Worm (Caenorhabditis elegans) whole organism, mixed stage, embryonic: ENCODE measurements around the gene T07H3.7.

Source experiments
- bed-3 ChIP-seq: fragments of 200-800 bp; sonication (Bioruptor generic); optimal IDR thresholded peaks from 3 replicates; lab custom pipeline; 2018; ENCODE audit warnings: mild to moderate bottlenecking, missing genetic modification characterization, moderate library complexity, missing compliant biosample characterization
- blmp-1 ChIP-seq: fragments of 150-350 bp; optimal IDR thresholded peaks from 2 replicates; lab custom pipeline; 2014; ENCODE audit warnings: missing biosample characterization, missing genetic modification characterization
- ceh-39 ChIP-seq: fragments of 150-350 bp; optimal IDR thresholded peaks from 2 replicates; lab custom pipeline; 2014; ENCODE audit warnings: missing biosample characterization, missing genetic modification characterization
- ceh-83 ChIP-seq: fragments of 200-800 bp; sonication (Bioruptor generic); optimal IDR thresholded peaks from 2 replicates; lab custom pipeline; 2018; ENCODE audit warnings: mild to moderate bottlenecking, missing genetic modification characterization, missing compliant biosample characterization
- ces-1 ChIP-seq: fragments of 150-350 bp; optimal IDR thresholded peaks from 2 replicates; lab custom pipeline; 2014; ENCODE audit warnings: missing biosample characterization, missing genetic modification reagents, missing genetic modification characterization
- drap-1 ChIP-seq: fragments of 200-800 bp; sonication (Bioruptor generic); optimal IDR thresholded peaks from 3 replicates; lab custom pipeline; 2018; ENCODE audit warnings: mild to moderate bottlenecking, missing genetic modification characterization, missing compliant biosample characterization
- elt-1 ChIP-seq: sonication (generic microtip); optimal IDR thresholded peaks from 2 replicates; lab custom pipeline; 2017; ENCODE audit warnings: missing genetic modification characterization, mild to moderate bottlenecking, missing compliant biosample characterization, antibody characterized with exemption, moderate library complexity, borderline replicate concordance; ENCODE audit not compliant: insufficient read depth
- elt-3 ChIP-seq: fragments of 150-350 bp; optimal IDR thresholded peaks from 2 replicates; lab custom pipeline; 2014; ENCODE audit warnings: missing biosample characterization, missing genetic modification characterization
- flh-1 ChIP-seq: fragments of 200-800 bp; sonication (Bioruptor generic); optimal IDR thresholded peaks from 2 replicates; lab custom pipeline; 2018; ENCODE audit warnings: mild to moderate bottlenecking, missing genetic modification characterization, moderate library complexity, missing compliant biosample characterization
- ham-2 ChIP-seq: fragments of 200-800 bp; sonication (Bioruptor generic); optimal IDR thresholded peaks from 2 replicates; lab custom pipeline; 2018; ENCODE audit warnings: mild to moderate bottlenecking, missing genetic modification characterization, missing compliant biosample characterization
- hlh-1 ChIP-seq: fragments of 150-350 bp; optimal IDR thresholded peaks from 2 replicates; lab custom pipeline; 2014; ENCODE audit warnings: missing biosample characterization, missing genetic modification reagents, missing genetic modification characterization
- lin-13 ChIP-seq: fragments of 150-350 bp; optimal IDR thresholded peaks from 2 replicates; lab custom pipeline; 2014; ENCODE audit warnings: missing biosample characterization, missing genetic modification characterization
- lin-32 ChIP-seq: fragments of 200-800 bp; sonication (Bioruptor generic); optimal IDR thresholded peaks from 2 replicates; lab custom pipeline; 2018; ENCODE audit warnings: mild to moderate bottlenecking, missing genetic modification characterization, missing compliant biosample characterization
- lsy-2 ChIP-seq: fragments of 150-350 bp; optimal IDR thresholded peaks from 2 replicates; lab custom pipeline; 2014; ENCODE audit warnings: missing biosample characterization, missing genetic modification characterization
- mab-5 ChIP-seq: fragments of 150-350 bp; optimal IDR thresholded peaks from 2 replicates; lab custom pipeline; 2014; ENCODE audit warnings: missing biosample characterization, missing genetic modification characterization
- mep-1 ChIP-seq: fragments of 150-350 bp; optimal IDR thresholded peaks from 2 replicates; lab custom pipeline; 2017; ENCODE audit warnings: missing biosample characterization, missing genetic modification reagents, missing genetic modification characterization, inconsistent platforms
- mls-2 ChIP-seq: sonication (generic microtip); optimal IDR thresholded peaks from 2 replicates; lab custom pipeline; 2016; ENCODE audit warnings: mild to moderate bottlenecking, missing genetic modification characterization, moderate library complexity, missing compliant biosample characterization
- nhr-12 ChIP-seq: fragments of 150-350 bp; optimal IDR thresholded peaks from 2 replicates; lab custom pipeline; 2014; ENCODE audit warnings: missing biosample characterization, missing genetic modification characterization
- nhr-2 ChIP-seq: fragments of 150-350 bp; optimal IDR thresholded peaks from 2 replicates; lab custom pipeline; 2014; ENCODE audit warnings: missing biosample characterization, missing genetic modification characterization
- nhr-237 ChIP-seq: fragments of 150-350 bp; optimal IDR thresholded peaks from 2 replicates; lab custom pipeline; 2014; ENCODE audit warnings: missing biosample characterization, missing genetic modification characterization
- nhr-28 ChIP-seq: fragments of 150-350 bp; optimal IDR thresholded peaks from 2 replicates; lab custom pipeline; 2014; ENCODE audit warnings: missing biosample characterization, missing genetic modification characterization
- nhr-76 ChIP-seq: sonication (generic microtip); optimal IDR thresholded peaks from 2 replicates; lab custom pipeline; 2017; ENCODE audit warnings: missing biosample characterization, missing genetic modification characterization
- pha-4 ChIP-seq: fragments of 150-350 bp; optimal IDR thresholded peaks from 2 replicates; lab custom pipeline; 2018; ENCODE audit warnings: missing biosample characterization, missing genetic modification reagents, missing genetic modification characterization
- sem-2 ChIP-seq: fragments of 200-800 bp; sonication (Bioruptor generic); optimal IDR thresholded peaks from 2 replicates; lab custom pipeline; 2018; ENCODE audit warnings: mild to moderate bottlenecking, missing genetic modification characterization, missing compliant biosample characterization
- snpc-4 ChIP-seq: fragments of 150-350 bp; optimal IDR thresholded peaks from 2 replicates; lab custom pipeline; 2014; ENCODE audit warnings: missing biosample characterization, missing genetic modification characterization
- sptf-1 ChIP-seq: sonication (generic microtip); optimal IDR thresholded peaks from 2 replicates; lab custom pipeline; 2017; ENCODE audit warnings: mild to moderate bottlenecking, missing genetic modification characterization, moderate library complexity, missing compliant biosample characterization
- tbx-8 ChIP-seq: fragments of 200-800 bp; sonication (Bioruptor generic); optimal IDR thresholded peaks from 2 replicates; lab custom pipeline; 2018; ENCODE audit warnings: mild to moderate bottlenecking, missing genetic modification characterization, moderate library complexity, missing compliant biosample characterization
- unc-120 ChIP-seq: sonication (generic microtip); optimal IDR thresholded peaks from 2 replicates; lab custom pipeline; 2017; ENCODE audit warnings: missing genetic modification characterization, missing compliant biosample characterization; ENCODE audit not compliant: poor library complexity, severe bottlenecking
- unc-62 ChIP-seq: fragments of 150-350 bp; optimal IDR thresholded peaks from 2 replicates; lab custom pipeline; 2014; ENCODE audit warnings: missing biosample characterization, missing genetic modification reagents, missing genetic modification characterization
- ztf-11 ChIP-seq: fragments of 150-350 bp; optimal IDR thresholded peaks from 2 replicates; lab custom pipeline; 2014; ENCODE audit warnings: missing biosample characterization, missing genetic modification characterization

Gene T07H3.7

DNA sequence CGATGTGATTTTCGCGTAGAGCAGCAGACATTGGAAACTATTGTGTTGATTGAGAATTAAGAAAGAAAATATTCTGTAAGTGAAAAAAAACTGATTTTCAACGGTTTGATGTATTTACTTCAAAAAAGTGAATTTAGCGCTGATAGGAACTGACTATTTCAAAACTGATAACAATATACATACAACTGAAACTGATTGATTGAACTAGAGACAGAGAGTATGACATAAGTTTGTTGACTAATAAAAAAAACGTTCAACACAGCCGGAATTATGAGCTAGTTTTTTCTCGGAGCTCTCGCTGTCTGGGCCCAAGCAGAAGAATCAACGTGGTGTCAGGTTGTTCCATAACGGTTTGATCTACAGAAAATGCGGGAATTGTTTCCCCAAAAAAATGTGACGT, 24.2 kb upstream of the T07H3.7 start, which contains the start of gene fbxa-164:
TSS of gene fbxa-164 (minus strand) at position 101 of the 400 bp plus-strand sequence.
- TF ChIP-seq elt-3 = no peak
- no peak for TF ChIP-seq sem-2 (GFP tag; lab: Kevin White, UChicago)
- no peak for TF ChIP-seq mls-2 (tag; lab: Kevin White, UChicago)
- TF ChIP-seq ztf-11 = no peak
- no peak for TF ChIP-seq ceh-39
- TF ChIP-seq unc-120 (tag; lab: Kevin White, UChicago) = no peak
- TF ChIP-seq nhr-2 (tag; lab: Kevin White, UChicago) = no peak
- no peak for TF ChIP-seq drap-1

DNA sequence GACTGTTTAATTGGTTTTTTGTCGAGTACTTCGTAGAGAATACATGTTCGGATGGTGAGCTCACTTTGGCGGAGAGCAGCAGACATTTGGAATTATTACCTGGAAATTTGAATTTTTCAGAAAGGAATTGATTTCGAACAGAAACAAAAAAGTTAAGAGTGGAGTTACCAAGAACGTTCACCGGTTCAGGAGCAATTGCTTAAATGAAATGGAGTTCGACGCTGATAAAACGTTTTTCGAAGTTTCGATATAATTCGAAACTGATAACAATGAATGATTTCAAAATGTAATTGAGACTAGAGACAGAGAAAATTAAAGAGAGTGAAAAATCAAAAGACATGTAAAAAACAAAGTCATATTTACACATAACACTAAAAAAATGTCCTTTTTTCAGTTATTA, 20.9 kb upstream of the T07H3.7 start, which contains the start of gene fbxa-163:
TSS of gene fbxa-163 (minus strand) at position 101 of the 400 bp plus-strand sequence.
- TF ChIP-seq ham-2 (GFP tag; lab: Kevin White, UChicago) = no peak
- no peak for TF ChIP-seq nhr-12 (tag; lab: Kevin White, UChicago)
- no peak for TF ChIP-seq sem-2 (GFP tag; lab: Kevin White, UChicago)
- no peak for TF ChIP-seq pha-4 (tag; lab: Kevin White, UChicago)
- TF ChIP-seq bed-3 = no peak
- TF ChIP-seq nhr-76 (tag; lab: Kevin White, UChicago) = no peak
- TF ChIP-seq nhr-237 (tag; lab: Kevin White, UChicago) = no peak
- TF ChIP-seq unc-62 (GFP tag; lab: Kevin White, UChicago) = no peak
- no peak for TF ChIP-seq mep-1 (tag; lab: Kevin White, UChicago)
- TF ChIP-seq lin-13 (tag; lab: Kevin White, UChicago) = no peak
- TF ChIP-seq tbx-8 (GFP tag; lab: Kevin White, UChicago) = no peak
- no peak for TF ChIP-seq blmp-1
- no peak for TF ChIP-seq elt-1 (tag; lab: Kevin White, UChicago)
- no peak for TF ChIP-seq snpc-4 (tag; lab: Kevin White, UChicago)
- TF ChIP-seq nhr-28 = no peak
- TF ChIP-seq ztf-11 = no peak
- no peak for TF ChIP-seq unc-120 (tag; lab: Kevin White, UChicago)
- TF ChIP-seq nhr-2 (tag; lab: Kevin White, UChicago) = no peak

DNA sequence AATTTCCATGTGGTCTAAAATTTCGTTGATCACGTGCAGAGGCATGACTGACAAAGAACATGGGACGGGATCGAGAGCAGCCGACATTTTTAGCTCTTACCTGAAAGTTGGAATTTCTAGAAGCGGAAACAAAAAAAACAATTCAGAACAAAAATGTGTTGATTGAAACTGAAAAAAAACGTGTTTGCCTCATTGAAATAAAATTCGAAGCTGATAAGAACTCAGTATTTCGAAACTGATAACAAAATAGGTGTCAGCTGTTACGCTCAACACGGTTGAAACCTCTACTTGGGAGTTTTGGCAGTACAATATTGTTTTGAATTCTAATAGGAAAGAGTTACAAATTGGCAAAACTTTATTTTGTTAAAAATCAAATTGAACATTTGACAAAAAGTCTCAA, 19.2 kb upstream of the T07H3.7 start:
- TF ChIP-seq ces-1 (GFP tag; lab: Kevin White, UChicago) (no peak), lin-32 (GFP tag; lab: Kevin White, UChicago) (no peak), ztf-11 (no peak), drap-1 (no peak), sptf-1 (no peak), bed-3 (no peak), nhr-76 (tag; lab: Kevin White, UChicago) (no peak), ham-2 (GFP tag; lab: Kevin White, UChicago) (no peak), elt-1 (tag; lab: Kevin White, UChicago) (no peak), lin-13 (tag; lab: Kevin White, UChicago) (no peak)

DNA sequence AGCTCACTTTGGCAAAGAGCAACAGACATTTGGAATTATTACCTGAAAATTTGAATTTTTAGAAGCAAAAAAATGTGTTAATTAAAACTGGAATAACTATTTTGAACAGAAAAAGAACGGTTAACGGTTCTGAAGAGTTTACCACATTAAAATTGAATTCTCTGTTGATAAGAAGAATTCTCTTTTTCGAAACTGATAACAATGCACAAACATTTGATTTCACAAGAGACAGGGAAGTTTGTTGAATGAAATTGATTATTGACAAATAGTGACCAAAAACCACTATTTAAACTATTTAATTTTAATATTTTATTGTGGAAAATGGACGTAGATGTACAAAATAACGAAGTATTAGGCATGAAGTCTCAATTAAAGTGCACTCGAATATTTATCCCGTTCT, 17.8 kb upstream of the T07H3.7 start:
- TF ChIP-seq ceh-83 (GFP tag; lab: Kevin White, UChicago) (no peak), hlh-1 (tag; lab: Kevin White, UChicago) (no peak), ceh-39 (no peak), lin-13 (tag; lab: Kevin White, UChicago) (no peak), sem-2 (GFP tag; lab: Kevin White, UChicago) (no peak), nhr-76 (tag; lab: Kevin White, UChicago) (no peak), tbx-8 (GFP tag; lab: Kevin White, UChicago) (no peak), mab-5 (tag; lab: Kevin White, UChicago) (no peak), sptf-1 (no peak), ces-1 (GFP tag; lab: Kevin White, UChicago) (no peak), elt-1 (tag; lab: Kevin White, UChicago) (no peak), mls-2 (tag; lab: Kevin White, UChicago) (no peak), bed-3 (no peak), lsy-2 (tag; lab: Kevin White, UChicago) (no peak)

DNA sequence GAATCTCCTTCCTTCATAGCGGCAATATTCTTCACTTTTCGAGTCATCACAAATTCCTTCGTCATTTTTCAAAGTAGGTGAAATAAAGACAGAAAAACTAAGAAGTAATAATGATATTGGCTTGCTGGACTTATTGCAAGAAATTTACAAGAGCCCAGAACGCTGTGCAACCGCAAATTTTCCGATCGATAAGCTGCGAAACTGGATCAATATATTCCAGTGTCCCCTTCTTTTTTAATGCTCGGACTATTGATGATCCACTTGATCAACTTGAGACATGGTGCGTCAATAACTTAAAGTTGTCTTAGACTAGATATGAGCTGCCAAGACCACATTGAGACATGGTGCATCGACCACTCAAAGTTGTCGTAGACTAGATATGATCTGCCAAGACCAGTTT, 16.3 kb upstream of the T07H3.7 start, which contains the start of gene bath-33:
TSS of gene bath-33 (minus strand) at position 101 of the 400 bp plus-strand sequence.
- TF ChIP-seq nhr-28 (no peak), nhr-2 (tag; lab: Kevin White, UChicago) (no peak), nhr-12 (tag; lab: Kevin White, UChicago) (no peak), drap-1 (no peak), mls-2 (tag; lab: Kevin White, UChicago) (no peak), flh-1 (GFP tag; lab: Kevin White, UChicago) (no peak), blmp-1 (no peak), lsy-2 (tag; lab: Kevin White, UChicago) (no peak), unc-120 (tag; lab: Kevin White, UChicago) (no peak), lin-13 (tag; lab: Kevin White, UChicago) (no peak), unc-62 (GFP tag; lab: Kevin White, UChicago) (no peak), elt-3 (no peak), ces-1 (GFP tag; lab: Kevin White, UChicago) (no peak), pha-4 (tag; lab: Kevin White, UChicago) (no peak), snpc-4 (tag; lab: Kevin White, UChicago) (no peak)
- TF ChIP-seq, all 35 proteins: peak for 0
